Worm (Caenorhabditis elegans): Measurements from ENCODE around the gene T23E7.6.

T23E7.6 gene

DNA sequence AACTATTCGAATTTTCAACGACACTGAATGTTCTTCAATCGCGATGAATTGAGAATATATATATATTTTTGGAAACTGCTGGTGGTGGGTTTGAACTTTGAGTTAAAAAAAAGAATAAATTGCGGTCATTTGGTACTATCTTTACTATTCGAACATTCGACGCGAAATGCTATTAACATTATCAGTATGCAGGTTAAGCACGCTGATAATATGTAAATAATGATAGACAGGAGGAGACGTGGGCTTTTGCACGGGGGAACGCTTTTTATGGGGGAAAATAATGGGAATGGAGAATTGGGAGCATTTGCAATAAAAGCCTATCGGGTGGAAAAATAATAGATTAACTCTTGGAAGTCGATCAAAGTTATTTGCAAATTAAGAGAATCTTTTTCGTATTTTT lies 45.6 kb downstream of the T23E7.6 start (continued):
- no peak for TF ChIP-seq madf-5 (GFP tag; IDR thresholded peaks at IDR 0.05)
- no peak for TF ChIP-seq saeg-2 (GFP tag; IDR thresholded peaks at IDR 0.05)
- peak; percentile 13 for TF ChIP-seq mes-2 (tag; optimal IDR thresholded peaks at IDR 0.05; ENCODE audit: poor library complexity, severe bottlenecking)
- TF ChIP-seq pqm-1 (tag; optimal IDR thresholded peaks at IDR 0.05), result peak; percentile 89
- TF ChIP-seq gei-8 (GFP tag; optimal IDR thresholded peaks at IDR 0.05), result no peak
- TF ChIP-seq Y5F2A.4 (GFP tag; optimal IDR thresholded peaks at IDR 0.05), result no peak
- no peak for TF ChIP-seq daf-8 (GFP tag; IDR thresholded peaks at IDR 0.05)
- no peak for TF ChIP-seq Y48G9A.11 (GFP tag; IDR thresholded peaks at IDR 0.05)
- no peak for TF ChIP-seq mdl-1 (tag; optimal IDR thresholded peaks at IDR 0.05)
- TF ChIP-seq dve-1 (tag; optimal IDR thresholded peaks at IDR 0.05; ENCODE audit: insufficient read depth), result no peak
- TF ChIP-seq lin-29 (GFP tag; IDR thresholded peaks at IDR 0.05), result no peak
- no peak for TF ChIP-seq hlh-11 (tag; optimal IDR thresholded peaks at IDR 0.05)

DNA sequence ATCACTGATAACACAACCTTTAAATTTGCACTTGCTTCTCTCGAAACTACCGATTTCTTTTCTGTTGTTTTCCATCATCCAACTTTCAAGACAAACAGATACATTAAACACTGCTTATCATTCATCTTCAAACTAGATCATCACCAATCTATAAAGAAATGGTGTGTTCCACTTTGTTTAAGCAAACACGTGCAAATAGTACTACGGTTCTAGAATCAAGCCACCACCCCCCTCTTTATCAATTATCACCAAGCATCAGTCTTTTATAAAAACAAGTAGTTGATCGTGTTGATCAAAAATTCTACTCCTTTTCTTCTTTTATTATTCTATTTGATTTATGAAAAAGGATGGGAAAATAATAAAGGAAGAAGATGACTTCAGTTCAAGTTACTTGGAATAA lies 46.2 kb downstream of the T23E7.6 start:
- TF ChIP-seq zip-2 (tag; optimal IDR thresholded peaks at IDR 0.05) (no peak), nhr-6 (tag; optimal IDR thresholded peaks at IDR 0.05) (peak; percentile 17), madf-9 (GFP tag; conservative IDR thresholded peaks at IDR 0.05) (no peak), nhr-41 (GFP tag; IDR thresholded peaks at IDR 0.05) (no peak), sdz-12 (GFP tag; optimal IDR thresholded peaks at IDR 0.05) (no peak), mes-2 (tag; optimal IDR thresholded peaks at IDR 0.05; ENCODE audit: poor library complexity, severe bottlenecking) (no peak), daf-8 (GFP tag; IDR thresholded peaks at IDR 0.05) (no peak), lin-1 (GFP tag; IDR thresholded peaks at IDR 0.05) (no peak), nhr-25 (tag; optimal IDR thresholded peaks at IDR 0.05; ENCODE audit: borderline replicate concordance, insufficient read depth) (no peak), aly-2 (tag; optimal IDR thresholded peaks at IDR 0.05) (no peak), dmd-8 (GFP tag; IDR thresholded peaks at IDR 0.05) (no peak), ceh-20 (GFP tag; IDR thresholded peaks at IDR 0.05) (no peak), daf-12 (tag; optimal IDR thresholded peaks at IDR 0.05) (no peak), nhr-77 (tag; optimal IDR thresholded peaks at IDR 0.05) (no peak), attf-4 (tag; optimal IDR thresholded peaks at IDR 0.05) (no peak), nhr-48 (tag; optimal IDR thresholded peaks at IDR 0.05) (peak; percentile 15), php-3 (GFP tag; IDR thresholded peaks at IDR 0.05) (peak; percentile 47; the same call in 1 of the 2 replicates), F26F4.8 (GFP tag; conservative IDR thresholded peaks at IDR 0.05) (no peak), D1046.2 (GFP tag; IDR thresholded peaks at IDR 0.05) (no peak), lin-29 (GFP tag; IDR thresholded peaks at IDR 0.05) (no peak), pqm-1 (tag; optimal IDR thresholded peaks at IDR 0.05) (no peak), nhr-76 (tag; optimal IDR thresholded peaks at IDR 0.05) (no peak), Y105C5A.15 (GFP tag; IDR thresholded peaks at IDR 0.05) (no peak), ctbp-1 (GFP tag; IDR thresholded peaks at IDR 0.05) (no peak), fos-1 (tag; optimal IDR thresholded peaks at IDR 0.05) (no peak), duxl-1 (tag; optimal IDR thresholded peaks at IDR 0.05; ENCODE audit: poor library complexity) (no peak), ces-1 (GFP tag; optimal IDR thresholded peaks at IDR 0.05) (no peak), egl-43 (GFP tag; IDR thresholded peaks at IDR 0.05) (no peak), mxl-3 (GFP tag; optimal IDR thresholded peaks at IDR 0.05) (peak; percentile 27), tag-97 (GFP tag; IDR thresholded peaks at IDR 0.05) (no peak), nhr-102 (tag; optimal IDR thresholded peaks at IDR 0.05) (no peak), skn-1 (tag; optimal IDR thresholded peaks at IDR 0.05) (no peak), lin-13 (GFP tag; optimal IDR thresholded peaks at IDR 0.05) (no peak), lin-39 (tag; optimal IDR thresholded peaks at IDR 0.05) (no peak), nhr-111 (GFP tag; optimal IDR thresholded peaks at IDR 0.05) (no peak), T20F7.1 (GFP tag; optimal IDR thresholded peaks at IDR 0.05) (no peak), cey-2 (tag; optimal IDR thresholded peaks at IDR 0.05; ENCODE audit: borderline replicate concordance, insufficient read depth) (no peak), F37D6.2 (tag; optimal IDR thresholded peaks at IDR 0.05) (no peak), F49E8.2 (tag; optimal IDR thresholded peaks at IDR 0.05; ENCODE audit: borderline replicate concordance) (no peak), hlh-30 (tag; optimal IDR thresholded peaks at IDR 0.05; ENCODE audit: insufficient read depth) (peak; percentile 76), nhr-11 (tag; optimal IDR thresholded peaks at IDR 0.05) (no peak), zag-1 (tag; optimal IDR thresholded peaks at IDR 0.05) (no peak)
